Worm (Caenorhabditis elegans): ENCODE data around the gene gpa-5.

DNA sequence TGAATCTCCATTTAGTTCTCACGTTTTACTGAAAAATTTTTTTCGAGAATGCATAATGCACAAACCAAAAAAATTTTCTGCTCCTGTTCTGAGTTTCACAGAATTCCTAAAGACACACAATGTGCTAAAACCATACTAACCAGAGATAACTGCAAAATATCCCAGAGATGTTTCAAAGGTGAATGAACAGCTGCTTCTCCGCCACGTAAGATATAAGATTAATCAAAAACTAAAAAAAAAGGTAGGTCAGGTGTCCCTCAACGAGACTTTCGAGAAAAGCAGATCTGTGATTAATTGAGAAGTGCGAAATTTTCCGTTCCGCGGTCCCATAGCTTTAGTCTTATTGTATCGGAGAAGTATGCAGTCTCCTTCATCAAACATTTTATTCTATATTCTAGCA, 43.9 kb upstream of the gpa-5 start, which contains the start of gene F48B9.3:
- TF ChIP-seq F13C5.2 (tag; optimal IDR thresholded peaks at IDR 0.05) (no peak), tbx-37 (GFP tag; conservative IDR thresholded peaks at IDR 0.05) (no peak), ceh-13 (GFP tag; optimal IDR thresholded peaks at IDR 0.05) (no peak), aly-1 (tag; optimal IDR thresholded peaks at IDR 0.05) (no peak), B0310.2 (tag; optimal IDR thresholded peaks at IDR 0.05) (no peak), hmbx-1 (tag; optimal IDR thresholded peaks at IDR 0.05) (no peak), tra-4 (tag; optimal IDR thresholded peaks at IDR 0.05) (no peak), pes-1 (GFP tag; IDR thresholded peaks at IDR 0.05) (no peak), scrt-1 (GFP tag; IDR thresholded peaks at IDR 0.05) (no peak), hnd-1 (tag; optimal IDR thresholded peaks at IDR 0.05) (no peak), flt-1 (GFP tag; IDR thresholded peaks at IDR 0.05) (no peak)

Measured in whole organism, early embryonic.